Worm (Caenorhabditis elegans) whole organism, L4/young adult: ENCODE measurements around the gene T13H5.1.

Source experiments
- W03F9.2 ChIP-seq: fragments of 150-350 bp; optimal IDR thresholded peaks from 2 replicates; lab custom pipeline; 2014; ENCODE audit warnings: missing biosample characterization, missing genetic modification characterization
- dao-5 ChIP-seq: sonication (generic microtip); optimal IDR thresholded peaks from 2 replicates; lab custom pipeline; 2016; ENCODE audit warnings: missing genotype, missing genetic modification characterization, moderate library complexity, missing compliant biosample characterization
- him-1 ChIP-seq: sonication (generic microtip); optimal IDR thresholded peaks from 2 replicates; lab custom pipeline; 2016; ENCODE audit warnings: missing genotype, missing genetic modification reagents, missing genetic modification characterization, missing compliant biosample characterization

ce11 chrII:8466874-8467273 lies 42.0 kb downstream of the T13H5.1 start, which contains the start of gene F22B5.10:
- TF ChIP-seq dao-5 (tag; lab: Kevin White, UChicago) (no peak), him-1 (tag; lab: Kevin White, UChicago) (no peak), W03F9.2 (tag; lab: Kevin White, UChicago) (no peak)
